Worm (Caenorhabditis elegans) whole organism, late embryonic: ENCODE data around the gene F38E9.4.

Experiments used
- fkh-10 ChIP-seq: fragments of 150-350 bp; optimal IDR thresholded peaks from 2 replicates; lab custom pipeline; 2014; ENCODE audit warnings: missing biosample characterization, missing genetic modification reagents, missing genetic modification characterization
- hlh-30 ChIP-seq: sonication (generic microtip); optimal IDR thresholded peaks from 2 replicates; lab custom pipeline; 2017; ENCODE audit warnings: antibody characterized with exemption, missing genetic modification characterization, missing compliant biosample characterization; ENCODE audit not compliant: insufficient read depth
- hlh-6 ChIP-seq: sonication (generic microtip); optimal IDR thresholded peaks from 2 replicates; lab custom pipeline; 2016; ENCODE audit warnings: missing genotype, missing genetic modification characterization, missing compliant biosample characterization
- nfya-1 ChIP-seq: sonication (generic microtip); optimal IDR thresholded peaks from 2 replicates; lab custom pipeline; 2017; ENCODE audit warnings: missing genetic modification characterization, mild to moderate bottlenecking, missing compliant biosample characterization, antibody characterized with exemption, moderate library complexity
- nhr-11 ChIP-seq: fragments of 150-350 bp; optimal IDR thresholded peaks from 2 replicates; lab custom pipeline; 2014; ENCODE audit warnings: missing biosample characterization, missing genetic modification characterization
- pha-4 ChIP-seq: fragments of 150-350 bp; optimal IDR thresholded peaks from 2 replicates; lab custom pipeline; 2018; ENCODE audit warnings: missing biosample characterization, missing genetic modification reagents, missing genetic modification characterization
- pros-1 ChIP-seq: fragments of 150-350 bp; optimal IDR thresholded peaks from 2 replicates; lab custom pipeline; 2014; ENCODE audit warnings: missing biosample characterization, missing genetic modification reagents, missing genetic modification characterization
- tbx-2 ChIP-seq: sonication (generic microtip); optimal IDR thresholded peaks from 2 replicates; lab custom pipeline; 2016; ENCODE audit warnings: missing genetic modification characterization, missing compliant biosample characterization
- tbx-7 ChIP-seq: sonication (generic microtip); optimal IDR thresholded peaks from 2 replicates; lab custom pipeline; 2016; ENCODE audit warnings: missing genotype, missing genetic modification characterization, missing compliant biosample characterization
- unc-42 ChIP-seq: sonication (generic microtip); optimal IDR thresholded peaks from 2 replicates; lab custom pipeline; 2016; ENCODE audit warnings: missing genotype, missing genetic modification characterization, missing compliant biosample characterization

- no peak for TF ChIP-seq nfya-1 (tag; lab: Kevin White, UChicago)
- no peak for TF ChIP-seq hlh-30
- no peak for TF ChIP-seq hlh-6
- no peak for TF ChIP-seq pros-1 (tag; lab: Kevin White, UChicago)
- no peak for TF ChIP-seq fkh-10 (GFP tag; lab: Kevin White, UChicago)
- no peak for TF ChIP-seq nhr-11
- TF ChIP-seq unc-42 (tag; lab: Kevin White, UChicago): no peak
- TF ChIP-seq tbx-2 (tag; lab: Kevin White, UChicago): no peak
- TF ChIP-seq pha-4: no peak
- TF ChIP-seq tbx-7: no peak
These were observed 31.2 kb downstream of the F38E9.4 start for ce11 chrX:16482944-16483343.
